Fruit fly (Drosophila melanogaster) ovary, adult (tissue): Measurements from ENCODE around the gene TTLL4B.

Source experiments
- CG17801 ChIP-seq: fragments of 200-800 bp; optimal IDR thresholded peaks from 2 replicates; lab custom pipeline; 2019; ENCODE audit warnings: missing biosample characterization, mild to moderate bottlenecking, missing genetic modification characterization, moderate library complexity; ENCODE audit not compliant: partially characterized antibody

The TTLL4B gene

dm6 chr2L:3844898-3845713 lies 17.4 kb upstream of the TTLL4B start:
- TF ChIP-seq CG17801 (GFP tag; lab: Kevin White, UChicago), result no peak

dm6 chr2L:3846520-3846919 lies 15.9 kb upstream of the TTLL4B start:
- TF ChIP-seq CG17801 (GFP tag; lab: Kevin White, UChicago), result no peak

DNA sequence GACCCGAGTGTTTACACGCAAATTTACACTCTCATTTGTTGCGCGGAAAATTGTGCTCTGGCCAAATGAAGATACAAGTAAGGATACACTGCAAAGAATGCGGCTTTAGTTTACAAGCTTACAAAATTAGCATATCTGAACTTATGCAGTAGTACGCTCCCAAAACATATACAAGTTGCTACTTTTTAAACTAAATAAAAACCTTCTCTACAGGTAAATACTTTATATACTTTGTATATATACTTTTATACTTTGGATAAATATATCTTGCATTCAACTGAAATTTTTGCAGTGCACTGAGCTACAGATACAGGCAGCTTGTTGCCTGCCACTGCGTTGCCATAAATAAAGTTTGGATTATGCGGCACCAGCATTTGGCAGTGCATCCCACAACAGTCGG lies 14.6 kb upstream of the TTLL4B start:
- no peak for TF ChIP-seq CG17801 (GFP tag; lab: Kevin White, UChicago)

DNA sequence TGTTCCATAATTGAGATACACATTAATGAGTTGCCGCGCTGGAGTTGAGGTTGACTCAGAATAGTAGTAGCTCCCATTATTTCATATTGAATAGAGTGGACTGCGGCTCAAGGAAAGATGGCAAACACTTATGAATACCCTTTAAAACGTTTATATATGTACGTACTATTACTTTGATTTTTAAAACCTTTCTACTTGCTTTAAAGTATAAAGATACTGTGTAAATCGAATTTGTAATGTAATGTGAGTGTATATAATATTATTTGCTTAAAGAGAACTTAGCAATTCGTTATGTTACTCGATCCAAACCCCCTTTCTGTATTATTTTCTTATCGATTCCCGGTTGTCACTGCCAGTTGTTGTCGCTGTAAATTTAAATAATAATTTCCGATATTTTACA lies 11.2 kb upstream of the TTLL4B start:
- TF ChIP-seq CG17801 (GFP tag; lab: Kevin White, UChicago), result no peak

dm6 chr2L:3852120-3852519 lies 10.3 kb upstream of the TTLL4B start:
- no peak for TF ChIP-seq CG17801 (GFP tag; lab: Kevin White, UChicago)

DNA sequence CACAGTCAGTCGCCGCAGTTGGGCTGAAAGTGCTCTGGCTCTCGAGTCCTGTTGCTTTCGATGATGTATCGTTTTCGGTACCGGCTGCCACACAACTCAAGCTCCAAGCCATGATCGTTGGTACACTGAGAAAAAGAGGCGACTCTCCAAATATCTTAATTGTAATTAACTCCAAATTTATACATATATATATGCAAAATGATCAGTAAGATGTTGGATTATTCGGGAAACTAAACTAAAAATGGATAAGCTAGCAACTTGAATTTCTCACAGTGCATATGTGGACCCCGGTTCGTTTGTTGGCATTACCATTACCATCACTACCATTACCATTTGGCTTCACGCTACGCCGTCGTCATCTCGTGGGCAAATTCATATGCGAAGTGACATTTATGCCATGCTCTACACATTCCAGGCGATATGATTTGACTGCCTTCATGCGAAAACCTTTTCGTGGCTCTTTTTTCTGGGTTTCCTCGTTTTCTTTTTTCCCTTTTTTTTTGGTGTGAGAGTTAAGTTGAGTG lies 8.9 kb upstream of the TTLL4B start:
- no peak for TF ChIP-seq CG17801 (GFP tag; lab: Kevin White, UChicago)

dm6 chr2L:3855528-3856189 lies 6.8 kb upstream of the TTLL4B start:
- TF ChIP-seq CG17801 (GFP tag; lab: Kevin White, UChicago), result no peak

DNA sequence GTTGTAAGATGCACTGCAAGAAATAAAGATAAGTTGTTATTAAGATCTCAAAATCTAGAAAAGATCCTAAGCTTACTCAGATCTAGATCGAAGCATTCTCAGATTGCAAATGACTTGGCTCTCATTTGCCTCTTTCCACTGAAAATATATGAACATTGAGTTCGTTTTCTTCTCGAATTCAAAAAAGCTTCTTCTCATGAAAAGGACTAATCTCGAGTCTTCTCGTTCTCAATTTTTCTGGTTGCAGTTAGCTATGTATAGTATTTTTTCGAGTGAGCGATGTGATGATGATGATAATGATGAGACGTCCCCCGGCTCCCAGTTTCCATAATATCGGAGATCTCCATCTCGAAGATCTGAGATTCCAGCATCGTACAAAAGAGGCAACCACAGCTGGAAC lies 6.1 kb upstream of the TTLL4B start:
- TF ChIP-seq CG17801 (GFP tag; lab: Kevin White, UChicago), result no peak

- no peak for TF ChIP-seq CG17801 (GFP tag; lab: Kevin White, UChicago)
These were observed 4.3 kb upstream of the TTLL4B start for dm6 chr2L:3858118-3858517.

DNA sequence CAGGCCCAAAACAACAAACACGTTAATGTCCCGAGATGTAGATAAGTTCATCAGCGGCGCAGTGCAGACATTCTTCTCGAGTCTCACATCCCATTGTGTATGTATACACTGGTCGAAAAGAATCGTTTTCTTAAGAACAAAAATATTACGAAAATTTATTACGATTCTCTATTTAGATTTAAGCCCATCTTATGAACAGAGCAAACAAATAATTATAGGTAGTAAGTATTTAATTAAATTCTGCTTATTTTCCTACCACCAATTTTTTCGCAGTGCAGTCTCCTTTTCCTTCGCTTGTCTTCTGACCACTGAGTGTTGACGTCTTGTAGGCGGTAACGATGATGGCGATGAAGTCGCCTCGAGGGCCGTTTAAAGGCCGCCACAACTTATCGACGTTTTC lies 1.1 kb upstream of the TTLL4B start:
- TF ChIP-seq CG17801 (GFP tag; lab: Kevin White, UChicago), result no peak

DNA sequence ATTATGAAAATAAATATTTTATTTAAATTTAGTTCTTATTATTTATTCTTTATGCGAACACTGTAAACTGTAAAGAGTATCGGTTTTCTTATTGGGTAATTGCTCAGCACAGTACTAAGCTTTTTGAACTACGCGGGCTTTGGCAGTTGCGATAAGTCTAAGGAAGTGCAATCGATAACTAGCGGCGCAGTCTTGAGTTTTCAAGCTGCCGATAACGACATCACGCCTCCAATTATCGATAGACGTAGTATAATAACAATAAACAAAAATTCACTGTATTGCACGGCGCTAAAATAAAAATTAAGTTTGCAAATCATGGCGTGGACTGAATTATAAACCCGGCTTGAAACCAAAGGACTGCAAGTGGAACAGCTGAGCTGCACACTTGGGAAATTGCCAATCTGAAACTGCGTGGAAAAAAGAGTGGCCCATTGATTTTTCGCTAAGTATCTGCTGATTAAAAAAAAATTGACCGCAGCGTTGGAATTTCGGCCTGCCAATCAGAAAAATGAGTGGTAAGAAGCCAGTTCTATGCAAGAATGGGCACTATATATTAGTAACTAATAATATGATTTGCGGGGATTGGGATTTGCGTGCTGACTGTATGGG lies 5.1 kb downstream of the TTLL4B start, which contains the start of gene Cep97:
Gene Cep97, plus strand, starts transcription at position 224 of the 609 bp plus-strand sequence.
- TF ChIP-seq CG17801 (GFP tag; lab: Kevin White, UChicago), result no peak

dm6 chr2L:3872283-3872682 lies 9.8 kb downstream of the TTLL4B start, which contains the start of gene CG31957:
Gene CG31957 (minus strand): TSS chr2L:3872458.
- peak; percentile 30 for TF ChIP-seq CG17801 (GFP tag; lab: Kevin White, UChicago)

DNA sequence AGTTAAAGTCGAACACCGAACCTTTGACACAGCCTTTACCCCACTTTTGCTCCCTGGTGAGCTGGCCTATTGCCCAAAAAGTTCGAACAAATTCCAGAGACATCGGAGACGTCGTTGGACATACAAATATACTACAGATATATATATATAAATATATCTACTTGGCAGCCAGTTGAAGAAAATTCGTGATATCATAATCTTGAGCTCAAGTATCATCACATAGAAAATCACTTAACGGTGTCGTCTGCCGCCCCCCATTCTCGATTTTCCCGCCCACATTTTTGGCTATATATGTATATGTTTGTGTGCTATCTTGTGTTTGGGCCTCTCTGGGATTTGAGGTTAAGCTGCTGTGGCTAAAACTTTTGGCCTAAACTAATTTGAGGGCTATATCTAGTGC lies 14.5 kb downstream of the TTLL4B start:
- no peak for TF ChIP-seq CG17801 (GFP tag; lab: Kevin White, UChicago)

dm6 chr2L:3880048-3880447 lies 17.6 kb downstream of the TTLL4B start:
- TF ChIP-seq CG17801 (GFP tag; lab: Kevin White, UChicago), result no peak

- no peak for TF ChIP-seq CG17801 (GFP tag; lab: Kevin White, UChicago)
These were observed 18.7 kb downstream of the TTLL4B start for dm6 chr2L:3881164-3881563.
